Worm (Caenorhabditis elegans) whole organism, late embryonic: Measurements from ENCODE around the gene ZK892.5.

Source experiments
- K02D7.2 ChIP-seq: sonication (generic microtip); optimal IDR thresholded peaks from 2 replicates; lab custom pipeline; 2017; ENCODE audit warnings: mild to moderate bottlenecking, missing genetic modification characterization, missing compliant biosample characterization
- elt-2 ChIP-seq: sonication (generic microtip); optimal IDR thresholded peaks from 2 replicates; lab custom pipeline; 2016; ENCODE audit warnings: missing genetic modification reagents, missing genetic modification characterization, missing compliant biosample characterization
- ets-4 ChIP-seq: sonication (generic microtip); optimal IDR thresholded peaks from 2 replicates; lab custom pipeline; 2016; ENCODE audit warnings: missing genetic modification characterization, missing compliant biosample characterization
- hlh-30 ChIP-seq: sonication (generic microtip); optimal IDR thresholded peaks from 2 replicates; lab custom pipeline; 2017; ENCODE audit warnings: antibody characterized with exemption, missing genetic modification characterization, missing compliant biosample characterization; ENCODE audit not compliant: insufficient read depth
- lin-11 ChIP-seq: fragments of 200-800 bp; sonication (Bioruptor generic); optimal IDR thresholded peaks from 2 replicates; lab custom pipeline; 2018; ENCODE audit warnings: mild to moderate bottlenecking, missing genetic modification characterization, missing compliant biosample characterization
- pha-4 ChIP-seq: fragments of 150-350 bp; optimal IDR thresholded peaks from 2 replicates; lab custom pipeline; 2018; ENCODE audit warnings: missing biosample characterization, missing genetic modification reagents, missing genetic modification characterization
- tbx-2 ChIP-seq: sonication (generic microtip); optimal IDR thresholded peaks from 2 replicates; lab custom pipeline; 2016; ENCODE audit warnings: missing genetic modification characterization, missing compliant biosample characterization
- ttx-3 ChIP-seq: sonication (generic microtip); optimal IDR thresholded peaks from 2 replicates; lab custom pipeline; 2016; ENCODE audit warnings: missing genetic modification reagents, missing genetic modification characterization, missing compliant biosample characterization

- TF ChIP-seq ets-4 (tag; lab: Kevin White, UChicago) (no peak), elt-2 (tag; lab: Kevin White, UChicago) (no peak), hlh-30 (tag; lab: Kevin White, UChicago) (no peak), ttx-3 (tag; lab: Kevin White, UChicago) (no peak), pha-4 (tag; lab: Kevin White, UChicago) (no peak), lin-11 (tag; lab: Kevin White, UChicago) (no peak), K02D7.2 (tag; lab: Kevin White, UChicago) (no peak), tbx-2 (tag; lab: Kevin White, UChicago) (no peak)
Measured at ce11 chrII:9970438-9971092, 37.5 kb upstream of the ZK892.5 start, which contains the start of gene R53.5.
